Worm (Caenorhabditis elegans) whole organism, L3 larva: ENCODE measurements around the gene hpo-29.
A peak's percentile ranks its signal among the peaks of the same experiment; 100 is the strongest.

Experiments used
- R02D3.7 ChIP-seq: fragments of 150-350 bp; optimal IDR thresholded peaks from 2 replicates; lab custom pipeline; 2014; ENCODE audit warnings: missing biosample characterization, missing genetic modification characterization
- aly-2 ChIP-seq: fragments of 150-350 bp; optimal IDR thresholded peaks from 2 replicates; lab custom pipeline; 2014; ENCODE audit warnings: missing biosample characterization, missing genetic modification characterization
- ama-1 ChIP-seq: fragments of 150-350 bp; optimal IDR thresholded peaks from 2 replicates; lab custom pipeline; 2018
- ceh-28 ChIP-seq: fragments of 150-350 bp; optimal IDR thresholded peaks from 2 replicates; lab custom pipeline; 2014; ENCODE audit warnings: missing biosample characterization, missing genetic modification reagents, missing genetic modification characterization
- ceh-82 ChIP-seq: fragments of 150-350 bp; optimal IDR thresholded peaks from 2 replicates; lab custom pipeline; 2014; ENCODE audit warnings: missing biosample characterization, missing genetic modification characterization
- ceh-9 ChIP-seq: sonication (generic microtip); optimal IDR thresholded peaks from 2 replicates; lab custom pipeline; 2018; ENCODE audit warnings: missing biosample characterization, missing genetic modification characterization
- daf-12 ChIP-seq: fragments of 150-350 bp; optimal IDR thresholded peaks from 2 replicates; lab custom pipeline; 2014; ENCODE audit warnings: missing biosample characterization, missing genetic modification reagents, missing genetic modification characterization
- egl-27 ChIP-seq: sonication (generic microtip); optimal IDR thresholded peaks from 4 replicates; lab custom pipeline; 2017; ENCODE audit warnings: missing biosample characterization, missing genetic modification reagents, missing genetic modification characterization
- egl-5 ChIP-seq: fragments of 150-350 bp; optimal IDR thresholded peaks from 2 replicates; lab custom pipeline; 2017; ENCODE audit warnings: missing biosample characterization, missing genetic modification reagents, missing genetic modification characterization, inconsistent platforms
- elt-1 ChIP-seq: fragments of 150-350 bp; optimal IDR thresholded peaks from 2 replicates; lab custom pipeline; 2014; ENCODE audit warnings: missing biosample characterization, missing genetic modification characterization
- eor-1 ChIP-seq, 2 experiments: fragments of 150-350 bp; optimal IDR thresholded peaks; 2 replicates each; lab custom pipeline; 2014 to 2018; ENCODE audit warnings: missing biosample characterization in 2 of 2, missing genetic modification characterization in 2 of 2
- fkh-10 ChIP-seq: sonication (generic microtip); optimal IDR thresholded peaks from 2 replicates; lab custom pipeline; 2017; ENCODE audit warnings: missing biosample characterization, missing genetic modification reagents, missing genetic modification characterization
- fkh-2 ChIP-seq: fragments of 150-350 bp; optimal IDR thresholded peaks from 2 replicates; lab custom pipeline; 2014; ENCODE audit warnings: missing biosample characterization, missing genetic modification reagents, missing genetic modification characterization
- fos-1 ChIP-seq: fragments of 150-350 bp; optimal IDR thresholded peaks from 2 replicates; lab custom pipeline; 2014; ENCODE audit warnings: missing biosample characterization, missing genetic modification characterization
- hmg-11 ChIP-seq: sonication (generic microtip); optimal IDR thresholded peaks from 2 replicates; lab custom pipeline; 2016; ENCODE audit warnings: missing genetic modification characterization, missing compliant biosample characterization
- jun-1 ChIP-seq: fragments of 150-350 bp; optimal IDR thresholded peaks from 2 replicates; lab custom pipeline; 2014; ENCODE audit warnings: missing biosample characterization, missing genetic modification reagents, missing genetic modification characterization
- lin-15B ChIP-seq: fragments of 150-350 bp; optimal IDR thresholded peaks from 2 replicates; lab custom pipeline; 2014; ENCODE audit warnings: missing biosample characterization, missing genetic modification characterization
- lin-39 ChIP-seq: fragments of 150-350 bp; optimal IDR thresholded peaks from 2 replicates; lab custom pipeline; 2018; ENCODE audit warnings: missing biosample characterization, missing genetic modification reagents, missing genetic modification characterization
- lsy-12 ChIP-seq: sonication (generic microtip); optimal IDR thresholded peaks from 2 replicates; lab custom pipeline; 2016; ENCODE audit warnings: mild to moderate bottlenecking, missing genetic modification characterization, missing compliant biosample characterization
- mdl-1 ChIP-seq: fragments of 150-350 bp; optimal IDR thresholded peaks from 2 replicates; lab custom pipeline; 2014; ENCODE audit warnings: missing biosample characterization, missing genetic modification characterization
- mml-1 ChIP-seq: fragments of 150-350 bp; sonication (generic microtip); optimal IDR thresholded peaks from 3 replicates; lab custom pipeline; 2014; ENCODE audit warnings: missing biosample characterization, missing genetic modification characterization
- nfya-1 ChIP-seq: sonication (generic microtip); optimal IDR thresholded peaks from 2 replicates; lab custom pipeline; 2017; ENCODE audit warnings: missing genetic modification characterization, mild to moderate bottlenecking, missing compliant biosample characterization, antibody characterized with exemption, moderate library complexity; ENCODE audit not compliant: insufficient read depth
- nhr-11 ChIP-seq: fragments of 150-350 bp; optimal IDR thresholded peaks from 2 replicates; lab custom pipeline; 2014; ENCODE audit warnings: missing biosample characterization, missing genetic modification characterization
- nhr-23 ChIP-seq: fragments of 150-350 bp; optimal IDR thresholded peaks from 2 replicates; lab custom pipeline; 2014; ENCODE audit warnings: missing biosample characterization, missing genetic modification reagents, missing genetic modification characterization
- nhr-25 ChIP-seq: sonication (generic microtip); optimal IDR thresholded peaks from 2 replicates; lab custom pipeline; 2017; ENCODE audit warnings: missing biosample characterization, missing genetic modification characterization
- nhr-28 ChIP-seq: fragments of 150-350 bp; optimal IDR thresholded peaks from 2 replicates; lab custom pipeline; 2014; ENCODE audit warnings: missing biosample characterization, missing genetic modification characterization
- nhr-76 ChIP-seq: fragments of 150-350 bp; sonication (generic microtip); optimal IDR thresholded peaks from 5 replicates; lab custom pipeline; 2014; ENCODE audit warnings: missing biosample characterization, missing genetic modification characterization
- pha-4 ChIP-seq: fragments of 150-350 bp; optimal IDR thresholded peaks from 2 replicates; lab custom pipeline; 2014; ENCODE audit warnings: missing biosample characterization, missing genetic modification reagents, missing genetic modification characterization
- sea-2 ChIP-seq: fragments of 150-350 bp; sonication (generic microtip); optimal IDR thresholded peaks from 4 replicates; lab custom pipeline; 2014; ENCODE audit warnings: missing biosample characterization, missing genetic modification reagents, missing genetic modification characterization
- unc-39 ChIP-seq: sonication (generic microtip); optimal IDR thresholded peaks from 4 replicates; lab custom pipeline; 2017; ENCODE audit warnings: missing biosample characterization, missing genetic modification characterization
- unc-62 ChIP-seq: fragments of 150-350 bp; sonication (generic microtip); optimal IDR thresholded peaks from 4 replicates; lab custom pipeline; 2014; ENCODE audit warnings: missing biosample characterization, missing genetic modification reagents, missing genetic modification characterization
- zag-1 ChIP-seq: fragments of 150-350 bp; optimal IDR thresholded peaks from 2 replicates; lab custom pipeline; 2014; ENCODE audit warnings: missing biosample characterization, missing genetic modification characterization
- ztf-11 ChIP-seq: fragments of 150-350 bp; optimal IDR thresholded peaks from 2 replicates; lab custom pipeline; 2014; ENCODE audit warnings: missing biosample characterization, missing genetic modification characterization
- ztf-4 ChIP-seq: fragments of 150-350 bp; optimal IDR thresholded peaks from 2 replicates; lab custom pipeline; 2014; ENCODE audit warnings: missing biosample characterization, missing genetic modification characterization

hpo-29 gene

ce11 chrIII:203953-204352, 31.7 kb upstream of the hpo-29 start:
- TF ChIP-seq zag-1 (tag; lab: Kevin White, UChicago) (no peak), ceh-28 (peak; percentile 96), daf-12 (tag; lab: Kevin White, UChicago) (no peak)

ce11 chrIII:207023-207422, 28.6 kb upstream of the hpo-29 start, which contains the start of gene W10C4.1:
TSS of gene W10C4.1 (minus strand) at chrIII:207123.
- no peak for TF ChIP-seq nhr-11 (tag; lab: Kevin White, UChicago)
- no peak for TF ChIP-seq pha-4 (tag; lab: Kevin White, UChicago)
- TF ChIP-seq lsy-12 (tag; lab: Kevin White, UChicago) = no peak
- no peak for TF ChIP-seq lin-39 (tag; lab: Kevin White, UChicago)

ce11 chrIII:208793-209694, 26.6 kb upstream of the hpo-29 start:
- TF ChIP-seq ama-1 (lab: Kevin White, UChicago) (no peak), nhr-28 (no peak), nhr-23 (tag; lab: Kevin White, UChicago) (no peak), mdl-1 (tag; lab: Kevin White, UChicago) (no peak), ceh-9 (tag; lab: Kevin White, UChicago) (no peak), egl-27 (tag; lab: Kevin White, UChicago) (no peak), fkh-2 (tag; lab: Kevin White, UChicago) (no peak), lin-15B (tag; lab: Kevin White, UChicago) (no peak), aly-2 (no peak), jun-1 (no peak), fos-1 (no peak), unc-39 (tag; lab: Kevin White, UChicago) (no peak), ceh-82 (tag; lab: Kevin White, UChicago) (no peak), nhr-25 (no peak), elt-1 (tag; lab: Kevin White, UChicago) (no peak)

ce11 chrIII:209695-210091, 26.0 kb upstream of the hpo-29 start, which contains the start of gene klp-20:
TSS of gene klp-20 (plus strand) at chrIII:209992.
- TF ChIP-seq nhr-76 (tag; lab: Kevin White, UChicago) (no peak), R02D3.7 (tag; lab: Kevin White, UChicago) (no peak), eor-1 (tag; optimal IDR thresholded peaks at IDR 0.05; lab: Kevin White, UChicago) (no peak), fos-1 (no peak), sea-2 (GFP tag; lab: Kevin White, UChicago) (no peak), ztf-4 (tag; lab: Kevin White, UChicago) (no peak), lsy-12 (tag; lab: Kevin White, UChicago) (no peak)

- TF ChIP-seq egl-27 (tag; lab: Kevin White, UChicago) (no peak), mml-1 (tag; lab: Kevin White, UChicago) (no peak), lsy-12 (tag; lab: Kevin White, UChicago) (no peak), ztf-11 (tag; lab: Kevin White, UChicago) (no peak), nhr-28 (no peak), fos-1 (no peak), zag-1 (tag; lab: Kevin White, UChicago) (no peak), egl-5 (no peak), fkh-10 (GFP tag; lab: Kevin White, UChicago) (no peak), ztf-4 (tag; lab: Kevin White, UChicago) (no peak), jun-1 (no peak), ama-1 (lab: Kevin White, UChicago) (no peak), ceh-82 (tag; lab: Kevin White, UChicago) (no peak), nhr-11 (tag; lab: Kevin White, UChicago) (no peak), daf-12 (tag; lab: Kevin White, UChicago) (no peak), lin-15B (tag; lab: Kevin White, UChicago) (no peak)
Observed at ce11 chrIII:211387-211786, 24.3 kb upstream of the hpo-29 start.

- peak; percentile 57 for TF ChIP-seq hmg-11
- TF ChIP-seq mdl-1 (tag; lab: Kevin White, UChicago) = no peak
- no peak for TF ChIP-seq ztf-11 (tag; lab: Kevin White, UChicago)
- TF ChIP-seq unc-62 (GFP tag; lab: Kevin White, UChicago) = no peak
- peak; percentile 2 for TF ChIP-seq nfya-1 (tag; lab: Kevin White, UChicago)
Observed at ce11 chrIII:220368-220767, 15.3 kb upstream of the hpo-29 start.
